Fruit fly (Drosophila melanogaster) whole organism, embryonic: ENCODE measurements around the gene Rpn11.

ENCODE experiments used
- Aef1 ChIP-seq: fragments of 200-800 bp; sonication (Bioruptor generic); IDR thresholded peaks from 3 replicates; pipeline ENCODE4 v1.3.6; 2022; ENCODE audit warnings: missing biosample characterization, missing genetic modification characterization
- Antp ChIP-seq: fragments of 200-800 bp; sonication (Bioruptor generic); optimal IDR thresholded peaks from 3 replicates; lab custom pipeline; 2016; ENCODE audit warnings: missing biosample characterization, missing genetic modification characterization
- BEAF-32 ChIP-seq: fragments of 200-800 bp; sonication (Bioruptor generic); optimal IDR thresholded peaks from 3 replicates; lab custom pipeline; 2017; ENCODE audit warnings: missing biosample characterization, missing genetic modification characterization, mild to moderate bottlenecking, moderate library complexity, missing genetic modification reagents
- CG10147 ChIP-seq: fragments of 200-800 bp; sonication (Bioruptor generic); optimal IDR thresholded peaks from 2 replicates; lab custom pipeline; 2019; ENCODE audit warnings: missing biosample characterization, mild to moderate bottlenecking, missing genetic modification characterization, moderate library complexity
- CG15073 ChIP-seq: fragments of 200-800 bp; sonication (Bioruptor generic); optimal IDR thresholded peaks from 2 replicates; lab custom pipeline; 2016; ENCODE audit warnings: missing biosample characterization, missing genetic modification characterization
- CG15601 ChIP-seq: fragments of 200-800 bp; sonication (Bioruptor generic); optimal IDR thresholded peaks from 3 replicates; lab custom pipeline; 2019; ENCODE audit warnings: missing biosample characterization, mild to moderate bottlenecking, missing genetic modification characterization, moderate library complexity
- CG17186 ChIP-seq: fragments of 200-800 bp; sonication (Bioruptor generic); optimal IDR thresholded peaks from 3 replicates; lab custom pipeline; 2017; ENCODE audit warnings: missing biosample characterization, missing genetic modification reagents, missing genetic modification characterization
- CG18619 ChIP-seq: fragments of 200-800 bp; sonication (Bioruptor generic); optimal IDR thresholded peaks from 3 replicates; lab custom pipeline; 2017; ENCODE audit warnings: missing biosample characterization, mild to moderate bottlenecking, missing genetic modification characterization
- CG2199 ChIP-seq: fragments of 200-800 bp; sonication (Bioruptor generic); IDR thresholded peaks from 3 replicates; pipeline ENCODE4 v1.3.6; 2022; ENCODE audit warnings: missing biosample characterization, missing genetic modification characterization
- CG3407 ChIP-seq: fragments of 200-800 bp; sonication (Bioruptor generic); optimal IDR thresholded peaks from 2 replicates; lab custom pipeline; 2018; ENCODE audit warnings: missing biosample characterization, mild to moderate bottlenecking, missing genetic modification characterization
- CG34376 ChIP-seq: fragments of 200-800 bp; sonication (Bioruptor generic); optimal IDR thresholded peaks from 2 replicates; lab custom pipeline; 2018; ENCODE audit warnings: missing biosample characterization, mild to moderate bottlenecking, missing genetic modification characterization
- CG3726 ChIP-seq: fragments of 200-800 bp; sonication (Bioruptor generic); IDR thresholded peaks from 3 replicates; pipeline ENCODE4, ENCODE4 v1.3.6; 2022; ENCODE audit warnings: missing biosample characterization, missing genetic modification characterization
- CG4360 ChIP-seq: fragments of 200-800 bp; sonication (Bioruptor generic); IDR thresholded peaks from 2 replicates; pipeline ENCODE4 v1.3.6; 2022; ENCODE audit warnings: missing biosample characterization, missing genetic modification characterization
- CG7745 ChIP-seq: fragments of 200-800 bp; sonication (Bioruptor generic); optimal IDR thresholded peaks from 2 replicates; lab custom pipeline; 2018; ENCODE audit warnings: missing biosample characterization, mild to moderate bottlenecking, missing genetic modification characterization, moderate library complexity
- CG9797 ChIP-seq: fragments of 200-800 bp; sonication (Bioruptor generic); optimal IDR thresholded peaks from 3 replicates; lab custom pipeline; 2018; ENCODE audit warnings: missing biosample characterization, mild to moderate bottlenecking, missing genetic modification characterization
- D ChIP-seq, 2 experiments: fragments of 200-800 bp in 1 of 2; fragments of >200 bp in 1 of 2; sonication (Bioruptor generic) in 1 of 2; optimal IDR thresholded peaks; 2 replicates in 1 of 2; 3 replicates in 1 of 2; lab custom pipeline; 2017; ENCODE audit warnings: mild to moderate bottlenecking in 1 of 2, missing biosample characterization in 1 of 2, missing genetic modification characterization in 1 of 2, missing genetic modification reagents in 1 of 2
- D19A ChIP-seq: fragments of 200-800 bp; optimal IDR thresholded peaks from 3 replicates; lab custom pipeline; 2019; ENCODE audit warnings: missing biosample characterization, mild to moderate bottlenecking, missing genetic modification characterization, moderate library complexity
- D19B ChIP-seq: fragments of 200-800 bp; sonication (Bioruptor generic); optimal IDR thresholded peaks from 2 replicates; lab custom pipeline; 2017; ENCODE audit warnings: missing biosample characterization, mild to moderate bottlenecking, missing genetic modification characterization
- Dad ChIP-seq: fragments of 200-800 bp; sonication (Bioruptor generic); optimal IDR thresholded peaks from 3 replicates; lab custom pipeline; 2016; ENCODE audit warnings: missing biosample characterization, missing genetic modification characterization
- Fer1 ChIP-seq: fragments of 200-800 bp; sonication (Bioruptor generic); optimal IDR thresholded peaks from 2 replicates; lab custom pipeline; 2017; ENCODE audit warnings: missing biosample characterization, mild to moderate bottlenecking, missing genetic modification characterization
- Fer3 ChIP-seq: fragments of 200-800 bp; sonication (Bioruptor generic); optimal IDR thresholded peaks from 2 replicates; lab custom pipeline; 2018; ENCODE audit warnings: missing biosample characterization, mild to moderate bottlenecking, missing genetic modification characterization, moderate library complexity
- HLH4C ChIP-seq: fragments of 200-800 bp; sonication (Bioruptor generic); IDR thresholded peaks from 3 replicates; pipeline ENCODE4 v1.3.6; 2022; ENCODE audit warnings: missing biosample characterization, missing genetic modification characterization; ENCODE audit not compliant: partially characterized antibody
- HmgD ChIP-seq: fragments of 200-800 bp; sonication (Bioruptor generic); optimal IDR thresholded peaks from 3 replicates; lab custom pipeline; 2016; ENCODE audit warnings: missing biosample characterization, missing genetic modification characterization
- Oli ChIP-seq: fragments of 200-800 bp; sonication (Bioruptor generic); optimal IDR thresholded peaks from 2 replicates; lab custom pipeline; 2018; ENCODE audit warnings: missing biosample characterization, mild to moderate bottlenecking, missing genetic modification characterization, moderate library complexity
- Poxn ChIP-seq: fragments of 200-800 bp; sonication (Bioruptor generic); IDR thresholded peaks from 2 replicates; pipeline ENCODE4 v1.3.6; 2022; ENCODE audit warnings: missing biosample characterization, missing genetic modification characterization
- Side ChIP-seq: fragments of 200-800 bp; sonication (Bioruptor generic); optimal IDR thresholded peaks from 2 replicates; lab custom pipeline; 2016; ENCODE audit warnings: missing biosample characterization, missing genetic modification characterization
- Sin3A ChIP-seq: fragments of >200 bp; optimal IDR thresholded peaks from 2 replicates; lab custom pipeline; 2018
- Ssrp ChIP-seq: fragments of 200-800 bp; sonication (Bioruptor generic); optimal IDR thresholded peaks from 2 replicates; lab custom pipeline; 2018; ENCODE audit warnings: missing biosample characterization, mild to moderate bottlenecking, missing genetic modification characterization, moderate library complexity
- Tbp ChIP-seq: fragments of >200 bp; optimal IDR thresholded peaks from 2 replicates; lab custom pipeline; 2018; ENCODE audit warnings: missing biosample characterization, missing genetic modification characterization
- Usf ChIP-seq: fragments of 200-800 bp; sonication (Bioruptor generic); optimal IDR thresholded peaks from 2 replicates; lab custom pipeline; 2017; ENCODE audit warnings: missing genotype, missing biosample characterization, missing genetic modification characterization
- caup ChIP-seq: fragments of 200-800 bp; sonication (Bioruptor generic); optimal IDR thresholded peaks from 3 replicates; lab custom pipeline; 2017; ENCODE audit warnings: missing biosample characterization, mild to moderate bottlenecking, missing genetic modification characterization, moderate library complexity; ENCODE audit not compliant: severe bottlenecking
- dimm ChIP-seq: fragments of 200-800 bp; sonication (Bioruptor generic); IDR thresholded peaks from 2 replicates; pipeline ENCODE4 v1.3.6; 2022; ENCODE audit warnings: missing biosample characterization, missing genetic modification characterization
- dmrt11E ChIP-seq: fragments of 200-800 bp; sonication (Bioruptor generic); optimal IDR thresholded peaks from 3 replicates; lab custom pipeline; 2018; ENCODE audit warnings: missing biosample characterization, mild to moderate bottlenecking, missing genetic modification characterization, moderate library complexity
- fu2 ChIP-seq: fragments of 200-800 bp; sonication (Bioruptor generic); optimal IDR thresholded peaks from 2 replicates; lab custom pipeline; 2016; ENCODE audit warnings: missing biosample characterization, missing genetic modification characterization
- gcm ChIP-seq: fragments of 200-800 bp; sonication (Bioruptor generic); optimal IDR thresholded peaks from 2 replicates; lab custom pipeline; 2019; ENCODE audit warnings: missing biosample characterization, mild to moderate bottlenecking, missing genetic modification characterization, moderate library complexity
- grau ChIP-seq: fragments of 200-800 bp; optimal IDR thresholded peaks from 3 replicates; lab custom pipeline; 2019; ENCODE audit warnings: missing biosample characterization, mild to moderate bottlenecking, missing genetic modification characterization, moderate library complexity
- h ChIP-seq: fragments of >200 bp; optimal IDR thresholded peaks from 2 replicates; lab custom pipeline; 2017
- her ChIP-seq: fragments of 200-800 bp; sonication (Bioruptor generic); optimal IDR thresholded peaks from 2 replicates; lab custom pipeline; 2016; ENCODE audit warnings: missing biosample characterization, missing genetic modification characterization
- hth ChIP-seq: fragments of >200 bp; optimal IDR thresholded peaks from 2 replicates; lab custom pipeline; 2017; ENCODE audit warnings: inconsistent platforms
- jigr1 ChIP-seq: fragments of 200-800 bp; sonication (Bioruptor generic); IDR thresholded peaks from 3 replicates; pipeline ENCODE4 v1.3.6; 2022; ENCODE audit warnings: missing biosample characterization, missing genetic modification characterization
- kah ChIP-seq: fragments of 200-800 bp; sonication (Bioruptor generic); optimal IDR thresholded peaks from 2 replicates; lab custom pipeline; 2018; ENCODE audit warnings: missing biosample characterization, mild to moderate bottlenecking, missing genetic modification characterization
- lab ChIP-seq: fragments of 200-800 bp; sonication (Bioruptor generic); optimal IDR thresholded peaks from 3 replicates; lab custom pipeline; 2017; ENCODE audit warnings: missing biosample characterization, missing genetic modification characterization, mild to moderate bottlenecking, moderate library complexity, missing genetic modification reagents
- nom ChIP-seq: fragments of 200-800 bp; sonication (Bioruptor generic); optimal IDR thresholded peaks from 2 replicates; lab custom pipeline; 2017; ENCODE audit warnings: missing biosample characterization, missing genetic modification characterization, mild to moderate bottlenecking, moderate library complexity, missing genetic modification reagents
- odd ChIP-seq: fragments of 200-800 bp; sonication (Bioruptor generic); optimal IDR thresholded peaks from 2 replicates; lab custom pipeline; 2017; ENCODE audit warnings: missing biosample characterization, mild to moderate bottlenecking, missing genetic modification characterization
- onecut ChIP-seq: fragments of 200-800 bp; sonication (Bioruptor generic); IDR thresholded peaks from 2 replicates; pipeline ENCODE4 v1.3.6; 2022; ENCODE audit warnings: missing biosample characterization, missing genetic modification characterization
- sc ChIP-seq, 3 experiments: fragments of >200 bp in 2 of 3; fragments of 200-800 bp in 1 of 3; sonication (Bioruptor generic) in 1 of 3; optimal IDR thresholded peaks; 2 replicates in 2 of 3; 3 replicates in 1 of 3; lab custom pipeline; 2017; ENCODE audit warnings: mild to moderate bottlenecking in 1 of 3, missing biosample characterization in 1 of 3, missing genetic modification characterization in 1 of 3, missing genetic modification reagents in 1 of 3
- sens ChIP-seq: fragments of 200-800 bp; sonication (Bioruptor generic); peaks from one replicate; lab custom pipeline; 2016; ENCODE audit warnings: missing biosample characterization, missing genetic modification characterization
- tin ChIP-seq: fragments of 200-800 bp; sonication (Bioruptor generic); optimal IDR thresholded peaks from 3 replicates; lab custom pipeline; 2016; ENCODE audit warnings: missing biosample characterization, missing genetic modification characterization
- trem ChIP-seq: fragments of 200-800 bp; optimal IDR thresholded peaks from 3 replicates; lab custom pipeline; 2019; ENCODE audit warnings: missing biosample characterization, mild to moderate bottlenecking, missing genetic modification characterization, moderate library complexity

The Rpn11 gene

DNA sequence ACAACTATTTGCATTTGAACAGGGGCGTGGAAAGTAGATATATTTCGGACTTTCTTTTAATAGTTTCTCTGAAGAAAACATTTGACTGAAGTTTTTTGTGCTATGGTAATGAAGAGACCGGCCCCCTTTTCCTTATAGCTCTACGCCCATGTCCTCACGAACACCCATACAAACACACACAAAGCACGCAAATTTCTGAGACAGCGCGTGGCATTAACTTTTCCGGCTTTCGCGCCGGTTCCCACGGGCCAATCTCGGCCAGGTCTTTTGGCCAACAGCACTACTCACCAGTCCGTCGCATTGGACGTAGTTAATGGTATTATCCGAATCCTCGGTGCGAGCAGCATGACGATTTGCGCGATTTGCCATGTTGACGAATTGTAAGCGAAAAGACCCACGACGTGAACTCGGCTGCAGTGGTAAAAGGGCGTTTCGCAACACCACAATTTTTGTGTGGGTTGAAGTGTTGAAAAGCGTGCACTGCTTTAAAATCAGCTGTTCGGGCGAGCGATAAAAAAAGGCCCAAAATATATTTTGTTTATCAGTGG is 7.1 kb downstream of the Rpn11 start, which contains the start of gene senju (continued):
- TF ChIP-seq Usf (GFP tag; lab: Kevin White, UChicago): peak; percentile 79
- peak; percentile 45 for TF ChIP-seq CG15601
- TF ChIP-seq HmgD (GFP tag; lab: Kevin White, UChicago): peak; percentile 87
- no peak for TF ChIP-seq Poxn (GFP tag; lab: Robert Waterston, UW)
- TF ChIP-seq trem (tag; lab: Kevin White, UChicago): peak; percentile 51
- TF ChIP-seq CG34376: peak; percentile 95
- no peak for TF ChIP-seq Tbp
- TF ChIP-seq CG15073: no peak
- peak; percentile 91 for TF ChIP-seq lab (GFP tag; lab: Kevin White, UChicago)
- TF ChIP-seq Ssrp (tag; lab: Kevin White, UChicago): peak; percentile 66
- TF ChIP-seq grau (tag; lab: Kevin White, UChicago): peak; percentile 77
- TF ChIP-seq nom (GFP tag; lab: Kevin White, UChicago): peak; percentile 74
- peak; percentile 66 for TF ChIP-seq D19A (tag; lab: Kevin White, UChicago)
- peak; percentile 79 for TF ChIP-seq odd
- peak; percentile 47; the same call in 1 of the 3 replicates for TF ChIP-seq jigr1 (GFP tag; lab: Robert Waterston, UW)
- TF ChIP-seq CG2199 (GFP tag; lab: Robert Waterston, UW): 0 out of 3 replicates have a peak, but pooled peaks have one; percentile 35
- peak; percentile 67 for TF ChIP-seq D (optimal IDR thresholded peaks at IDR 0.05; lab: Kevin White, UChicago)
- TF ChIP-seq D (GFP tag; optimal IDR thresholded peaks at IDR 0.05; lab: Kevin White, UChicago): peak; percentile 55
- no peak for TF ChIP-seq h (lab: Kevin White, UChicago)
- TF ChIP-seq CG4360 (GFP tag; lab: Robert Waterston, UW): peak; percentile 51; the same call in 1 of the 2 replicates
- TF ChIP-seq CG7745 (tag; lab: Kevin White, UChicago): no peak
- TF ChIP-seq CG17186: peak; percentile 83
- TF ChIP-seq dmrt11E: peak; percentile 69
- TF ChIP-seq sc (optimal IDR thresholded peaks at IDR 0.05; lab: Kevin White, UChicago): no peak
- TF ChIP-seq sc (GFP tag; optimal IDR thresholded peaks at IDR 0.05; lab: Kevin White, UChicago): peak; percentile 62
- peak; percentile 91 for TF ChIP-seq Side (GFP tag; lab: Kevin White, UChicago)
- TF ChIP-seq CG10147 (GFP tag; lab: Kevin White, UChicago): peak; percentile 64
- peak; percentile 88 for TF ChIP-seq fu2 (GFP tag; lab: Kevin White, UChicago)
- TF ChIP-seq D19B (GFP tag; lab: Kevin White, UChicago): peak; percentile 71
- TF ChIP-seq her (GFP tag; lab: Kevin White, UChicago): peak; percentile 91
- TF ChIP-seq Sin3A (lab: Kevin White, UChicago): peak; percentile 77
- no peak for TF ChIP-seq hth (lab: Kevin White, UChicago)
- TF ChIP-seq HLH4C (GFP tag; lab: Robert Waterston, UW): 0 out of 3 replicates have a peak, but pooled peaks have one; percentile 27
- TF ChIP-seq CG3407: peak; percentile 66
- peak; percentile 88 for TF ChIP-seq Dad (GFP tag; lab: Kevin White, UChicago)
- TF ChIP-seq gcm: peak; percentile 41
- peak; percentile 87 for TF ChIP-seq Fer1 (GFP tag; lab: Kevin White, UChicago)
- peak; percentile 90 for TF ChIP-seq Antp (GFP tag; lab: Kevin White, UChicago)
- TF ChIP-seq CG9797 (GFP tag; lab: Kevin White, UChicago): peak; percentile 61
- peak; percentile 74 for TF ChIP-seq Fer3 (tag; lab: Kevin White, UChicago)
- TF ChIP-seq sens: peak; percentile 98
- TF ChIP-seq tin (GFP tag; lab: Kevin White, UChicago): peak; percentile 84
- peak; percentile 79 for TF ChIP-seq Aef1 (GFP tag; lab: Robert Waterston, UW)
- TF ChIP-seq dimm (GFP tag; lab: Robert Waterston, UW): no peak
- peak; percentile 78 for TF ChIP-seq Oli (tag; lab: Kevin White, UChicago)
- TF ChIP-seq onecut: peak; percentile 84
- peak; percentile 21 for TF ChIP-seq kah (GFP tag; lab: Kevin White, UChicago)
- peak; percentile 69; the same call in 2 of the 3 replicates for TF ChIP-seq CG3726 (GFP tag; lab: Robert Waterston, UW)
- TF ChIP-seq BEAF-32 (GFP tag; lab: Kevin White, UChicago): peak; percentile 57
- peak; percentile 87 for TF ChIP-seq CG18619 (GFP tag; lab: Kevin White, UChicago)
- peak; percentile 92 for TF ChIP-seq caup (GFP tag; lab: Kevin White, UChicago)
